Fruit fly (Drosophila melanogaster) whole organism, embryonic: ENCODE data around the gene e.
A peak's percentile ranks its signal among the peaks of the same experiment; 100 is the strongest.

Experiments
- CG10979 ChIP-seq: fragments of 200-800 bp; sonication (Bioruptor generic); optimal IDR thresholded peaks from 2 replicates; lab custom pipeline; 2018; ENCODE audit warnings: missing biosample characterization, mild to moderate bottlenecking, missing genetic modification characterization, moderate library complexity
- CG11723 ChIP-seq: fragments of 200-800 bp; sonication (Bioruptor generic); optimal IDR thresholded peaks from 2 replicates; lab custom pipeline; 2017; ENCODE audit warnings: missing biosample characterization, mild to moderate bottlenecking, missing genetic modification characterization
- CG12104 ChIP-seq: fragments of 200-800 bp; sonication (Bioruptor generic); optimal IDR thresholded peaks from 3 replicates; lab custom pipeline; 2016; ENCODE audit warnings: missing biosample characterization, missing genetic modification characterization
- CG1233 ChIP-seq: fragments of 200-800 bp; sonication (Bioruptor generic); optimal IDR thresholded peaks from 4 replicates; lab custom pipeline; 2018; ENCODE audit warnings: missing biosample characterization, mild to moderate bottlenecking, missing genetic modification characterization
- CG12744 ChIP-seq: fragments of 200-800 bp; sonication (Bioruptor generic); optimal IDR thresholded peaks from 2 replicates; lab custom pipeline; 2016; ENCODE audit warnings: missing biosample characterization, missing genetic modification characterization
- CG13287 ChIP-seq: fragments of 200-800 bp; sonication (Bioruptor generic); IDR thresholded peaks from 2 replicates; pipeline ENCODE4 v1.3.6; 2022; ENCODE audit warnings: missing biosample characterization, missing genetic modification characterization; ENCODE audit not compliant: partially characterized antibody
- CG1647 ChIP-seq: fragments of 200-800 bp; sonication (Bioruptor generic); optimal IDR thresholded peaks from 3 replicates; lab custom pipeline; 2016; ENCODE audit warnings: missing biosample characterization, missing genetic modification characterization
- CG17186 ChIP-seq: fragments of 200-800 bp; sonication (Bioruptor generic); optimal IDR thresholded peaks from 3 replicates; lab custom pipeline; 2017; ENCODE audit warnings: missing biosample characterization, missing genetic modification reagents, missing genetic modification characterization
- CG18764 ChIP-seq: fragments of 200-800 bp; sonication (Bioruptor generic); optimal IDR thresholded peaks from 3 replicates; lab custom pipeline; 2016; ENCODE audit warnings: missing biosample characterization, missing genetic modification characterization
- CG31441 ChIP-seq: fragments of 200-800 bp; sonication (Bioruptor generic); IDR thresholded peaks from 2 replicates; pipeline ENCODE4 v1.3.6; 2022; ENCODE audit warnings: missing biosample characterization, missing genetic modification characterization
- CG32772 ChIP-seq: fragments of 200-800 bp; sonication (Bioruptor generic); IDR thresholded peaks from 2 replicates; pipeline ENCODE4 v1.3.6; 2022; ENCODE audit warnings: missing biosample characterization, missing genetic modification characterization
- CG4328 ChIP-seq: fragments of 200-800 bp; sonication (Bioruptor generic); optimal IDR thresholded peaks from 3 replicates; lab custom pipeline; 2017; ENCODE audit warnings: missing biosample characterization, missing genetic modification reagents, missing genetic modification characterization
- CG4820 ChIP-seq: fragments of 200-800 bp; sonication (Bioruptor generic); optimal IDR thresholded peaks from 3 replicates; lab custom pipeline; 2016; ENCODE audit warnings: missing biosample characterization, missing genetic modification characterization
- CG4854 ChIP-seq: fragments of 200-800 bp; sonication (Bioruptor generic); optimal IDR thresholded peaks from 2 replicates; lab custom pipeline; 2016; ENCODE audit warnings: missing biosample characterization, missing genetic modification characterization, inconsistent platforms
- CG6854 ChIP-seq: fragments of 200-800 bp; sonication (Bioruptor generic); optimal IDR thresholded peaks from 3 replicates; lab custom pipeline; 2017; ENCODE audit warnings: missing biosample characterization, mild to moderate bottlenecking, missing genetic modification characterization
- CG9437 ChIP-seq: fragments of 200-800 bp; sonication (Bioruptor generic); optimal IDR thresholded peaks from 2 replicates; lab custom pipeline; 2018; ENCODE audit warnings: missing biosample characterization, mild to moderate bottlenecking, missing genetic modification characterization
- Chrac-16 ChIP-seq: fragments of 200-800 bp; sonication (Bioruptor generic); optimal IDR thresholded peaks from 3 replicates; lab custom pipeline; 2016; ENCODE audit warnings: missing biosample characterization, missing genetic modification characterization
- D19B ChIP-seq: fragments of 200-800 bp; sonication (Bioruptor generic); optimal IDR thresholded peaks from 2 replicates; lab custom pipeline; 2017; ENCODE audit warnings: missing biosample characterization, mild to moderate bottlenecking, missing genetic modification characterization
- Ets65A ChIP-seq: fragments of 200-800 bp; sonication (Bioruptor generic); peaks from one replicate; lab custom pipeline; 2016; ENCODE audit warnings: missing biosample characterization, missing genetic modification characterization
- H15 ChIP-seq: fragments of 200-800 bp; sonication (Bioruptor generic); IDR thresholded peaks from 3 replicates; pipeline ENCODE4 v1.3.6; 2022; ENCODE audit warnings: missing biosample characterization, missing genetic modification characterization
- Hsf ChIP-seq: fragments of 200-800 bp; sonication (Bioruptor generic); optimal IDR thresholded peaks from 3 replicates; lab custom pipeline; 2016; ENCODE audit warnings: missing biosample characterization, missing genetic modification characterization
- Max ChIP-seq: fragments of 200-800 bp; sonication (Bioruptor generic); optimal IDR thresholded peaks from 2 replicates; lab custom pipeline; 2016; ENCODE audit warnings: missing biosample characterization, mild to moderate bottlenecking, missing genetic modification characterization
- Meics ChIP-seq: fragments of 200-800 bp; sonication (Bioruptor generic); optimal IDR thresholded peaks from 2 replicates; lab custom pipeline; 2017; ENCODE audit warnings: missing biosample characterization, mild to moderate bottlenecking, missing genetic modification characterization
- Mrtf ChIP-seq: fragments of 200-800 bp; sonication (Bioruptor generic); IDR thresholded peaks from 3 replicates; pipeline ENCODE4 v1.3.6; 2022; ENCODE audit warnings: missing biosample characterization, missing genetic modification characterization
- NC2β ChIP-seq: fragments of 200-800 bp; sonication (Bioruptor generic); optimal IDR thresholded peaks from 2 replicates; lab custom pipeline; 2016; ENCODE audit warnings: missing biosample characterization, missing genetic modification characterization
- Opbp ChIP-seq: fragments of 200-800 bp; sonication (Bioruptor generic); IDR thresholded peaks from 3 replicates; pipeline ENCODE4 v1.3.6; 2022; ENCODE audit warnings: missing biosample characterization, missing genetic modification characterization; ENCODE audit not compliant: partially characterized antibody
- Sin3A ChIP-seq: fragments of >200 bp; optimal IDR thresholded peaks from 2 replicates; lab custom pipeline; 2018
- Sox100B ChIP-seq: fragments of 200-800 bp; sonication (Bioruptor generic); optimal IDR thresholded peaks from 3 replicates; lab custom pipeline; 2018; ENCODE audit warnings: missing biosample characterization, mild to moderate bottlenecking, missing genetic modification characterization
- Ssrp ChIP-seq: fragments of 200-800 bp; sonication (Bioruptor generic); optimal IDR thresholded peaks from 2 replicates; lab custom pipeline; 2018; ENCODE audit warnings: missing biosample characterization, mild to moderate bottlenecking, missing genetic modification characterization, moderate library complexity
- Xbp1 ChIP-seq: fragments of 200-800 bp; sonication (Bioruptor generic); optimal IDR thresholded peaks from 3 replicates; lab custom pipeline; 2016; ENCODE audit warnings: missing biosample characterization, mild to moderate bottlenecking, missing genetic modification characterization
- ara ChIP-seq: fragments of 200-800 bp; sonication (Bioruptor generic); IDR thresholded peaks from 2 replicates; pipeline ENCODE4 v1.3.6; 2022; ENCODE audit warnings: missing biosample characterization, missing genetic modification characterization
- bbx ChIP-seq: fragments of 200-800 bp; sonication (Bioruptor generic); IDR thresholded peaks from 2 replicates; pipeline ENCODE4 v1.3.6; 2022; ENCODE audit warnings: missing biosample characterization, missing genetic modification characterization; ENCODE audit not compliant: partially characterized antibody
- bcd ChIP-seq: fragments of 200-800 bp; sonication (Bioruptor generic); optimal IDR thresholded peaks from 2 replicates; lab custom pipeline; 2017; ENCODE audit warnings: missing biosample characterization, mild to moderate bottlenecking, missing genetic modification characterization
- bigmax ChIP-seq: fragments of 200-800 bp; sonication (Bioruptor generic); optimal IDR thresholded peaks from 2 replicates; lab custom pipeline; 2018; ENCODE audit warnings: missing biosample characterization, mild to moderate bottlenecking, missing genetic modification characterization
- chinmo ChIP-seq: fragments of 200-800 bp; sonication (Bioruptor generic); IDR thresholded peaks from 4 replicates; pipeline ENCODE4 v1.3.6; 2022; ENCODE audit warnings: missing biosample characterization, missing genetic modification characterization; ENCODE audit not compliant: partially characterized antibody
- dati ChIP-seq: fragments of 200-800 bp; sonication (Bioruptor generic); IDR thresholded peaks from 2 replicates; pipeline ENCODE4 v1.3.6; 2022; ENCODE audit warnings: missing biosample characterization, missing genetic modification characterization
- dmrt99B ChIP-seq: fragments of 200-800 bp; sonication (Bioruptor generic); optimal IDR thresholded peaks from 2 replicates; lab custom pipeline; 2018; ENCODE audit warnings: missing biosample characterization, mild to moderate bottlenecking, missing genetic modification characterization, moderate library complexity
- ems ChIP-seq: fragments of 200-800 bp; sonication (Bioruptor generic); optimal IDR thresholded peaks from 3 replicates; lab custom pipeline; 2016; ENCODE audit warnings: missing biosample characterization, missing genetic modification characterization
- jing ChIP-seq: fragments of 200-800 bp; sonication (Bioruptor generic); optimal IDR thresholded peaks from 2 replicates; lab custom pipeline; 2018; ENCODE audit warnings: missing biosample characterization, mild to moderate bottlenecking, missing genetic modification characterization
- jumu ChIP-seq: fragments of 200-800 bp; sonication (Bioruptor generic); optimal IDR thresholded peaks from 3 replicates; lab custom pipeline; 2016; ENCODE audit warnings: missing biosample characterization, missing genetic modification characterization
- lmd ChIP-seq: fragments of 200-800 bp; sonication (Bioruptor generic); IDR thresholded peaks from 2 replicates; pipeline ENCODE4 v1.3.6; 2022; ENCODE audit warnings: missing biosample characterization, missing genetic modification characterization
- nerfin-1 ChIP-seq: fragments of 200-800 bp; sonication (Bioruptor generic); optimal IDR thresholded peaks from 3 replicates; lab custom pipeline; 2019; ENCODE audit warnings: missing biosample characterization, mild to moderate bottlenecking, missing genetic modification characterization, moderate library complexity
- odd ChIP-seq: fragments of 200-800 bp; sonication (Bioruptor generic); optimal IDR thresholded peaks from 2 replicates; lab custom pipeline; 2017; ENCODE audit warnings: missing biosample characterization, mild to moderate bottlenecking, missing genetic modification characterization
- phol ChIP-seq: fragments of 200-800 bp; sonication (Bioruptor generic); optimal IDR thresholded peaks from 3 replicates; lab custom pipeline; 2018; ENCODE audit warnings: missing biosample characterization, mild to moderate bottlenecking, missing genetic modification characterization, moderate library complexity
- psq ChIP-seq: fragments of 200-800 bp; sonication (Bioruptor generic); optimal IDR thresholded peaks from 2 replicates; lab custom pipeline; 2017; ENCODE audit warnings: missing biosample characterization, missing genetic modification characterization
- run ChIP-seq: fragments of 200-800 bp; sonication (Bioruptor generic); optimal IDR thresholded peaks from 3 replicates; lab custom pipeline; 2018; ENCODE audit warnings: missing biosample characterization, mild to moderate bottlenecking, missing genetic modification characterization
- sisA ChIP-seq: fragments of 200-800 bp; sonication (Bioruptor generic); IDR thresholded peaks from 2 replicates; pipeline ENCODE4 v1.3.6; 2022; ENCODE audit warnings: missing biosample characterization, missing genetic modification characterization
- slou ChIP-seq: fragments of 200-800 bp; sonication (Bioruptor generic); optimal IDR thresholded peaks from 3 replicates; lab custom pipeline; 2016; ENCODE audit warnings: missing biosample characterization, missing genetic modification characterization
- ttk ChIP-seq: fragments of 200-800 bp; sonication (Bioruptor generic); IDR thresholded peaks from 2 replicates; pipeline ENCODE4 v2.1.2; 2022; ENCODE audit warnings: missing biosample characterization, missing genetic modification characterization
- zfh2 ChIP-seq: fragments of 200-800 bp; sonication (Bioruptor generic); optimal IDR thresholded peaks from 2 replicates; lab custom pipeline; 2016; ENCODE audit warnings: missing biosample characterization, missing genetic modification characterization

e gene

dm6 chr3R:21186606-21187393, 50.2 kb downstream of the e start (continued):
- TF ChIP-seq CG32772 (GFP tag; lab: Robert Waterston, UW) (no peak), CG31441 (GFP tag; lab: Robert Waterston, UW) (0 out of 2 replicates have a peak, but pooled peaks have one; percentile 27), ara (GFP tag; lab: Robert Waterston, UW) (no peak), lmd (GFP tag; lab: Robert Waterston, UW) (no peak), nerfin-1 (tag; lab: Kevin White, UChicago) (no peak), CG4820 (GFP tag; lab: Kevin White, UChicago) (peak; percentile 45), sisA (GFP tag; lab: Robert Waterston, UW) (peak; percentile 30; the same call in 1 of the 2 replicates), NC2β (peak; percentile 2), jumu (GFP tag; lab: Kevin White, UChicago) (no peak), CG10979 (tag; lab: Kevin White, UChicago) (peak; percentile 44), CG1233 (GFP tag; lab: Kevin White, UChicago) (no peak), Ssrp (tag; lab: Kevin White, UChicago) (peak; percentile 31), Ets65A (GFP tag; lab: Kevin White, UChicago) (no peak), jing (no peak), CG12744 (GFP tag; lab: Kevin White, UChicago) (no peak), bcd (peak; percentile 52), odd (GFP tag; lab: Kevin White, UChicago) (no peak), Sox100B (peak; percentile 59), CG6854 (GFP tag; lab: Kevin White, UChicago) (peak; percentile 51), psq (GFP tag; lab: Kevin White, UChicago) (no peak), dati (GFP tag; lab: Robert Waterston, UW) (no peak), Max (GFP tag; lab: Kevin White, UChicago) (peak; percentile 34), CG12104 (GFP tag; lab: Kevin White, UChicago) (peak; percentile 57), bigmax (no peak), Mrtf (GFP tag; lab: Robert Waterston, UW) (0 out of 3 replicates have a peak, but pooled peaks have one; percentile 7), CG11723 (peak; percentile 22), CG4854 (GFP tag; lab: Kevin White, UChicago) (no peak), D19B (GFP tag; lab: Kevin White, UChicago) (peak; percentile 21), CG9437 (GFP tag; lab: Kevin White, UChicago) (peak; percentile 63), CG4328 (GFP tag; lab: Kevin White, UChicago) (no peak), zfh2 (GFP tag; lab: Kevin White, UChicago) (no peak), CG17186 (no peak), Xbp1 (peak; percentile 46), slou (no peak), Meics (GFP tag; lab: Kevin White, UChicago) (peak; percentile 55), dmrt99B (peak; percentile 54), run (tag; lab: Kevin White, UChicago) (no peak), Sin3A (lab: Kevin White, UChicago) (no peak), bbx (GFP tag; lab: Robert Waterston, UW) (peak; percentile 12; the same call in 1 of the 2 replicates), CG18764 (GFP tag; lab: Kevin White, UChicago) (no peak), ems (GFP tag; lab: Kevin White, UChicago) (peak; percentile 32), ttk (GFP tag; lab: Robert Waterston, UW) (no peak), Opbp (GFP tag; lab: Robert Waterston, UW) (no peak), phol (tag; lab: Kevin White, UChicago) (peak; percentile 50), CG13287 (GFP tag; lab: Robert Waterston, UW) (no peak), Chrac-16 (no peak), CG1647 (GFP tag; lab: Kevin White, UChicago) (no peak), Hsf (GFP tag; lab: Kevin White, UChicago) (peak; percentile 18), H15 (no peak), chinmo (peak; percentile 63; the same call in 1 of the 4 replicates)
